Fruit fly (Drosophila melanogaster) Kc167 (cell line): ENCODE results near the gene CG9018.

Source experiments
- Sin3A ChIP-seq: fragments of >200 bp; optimal IDR thresholded peaks from 2 replicates; lab custom pipeline; 2018; ENCODE audit warnings: missing external identifiers
- ttk ChIP-seq: sonication (Bioruptor generic); optimal IDR thresholded peaks from 2 replicates; lab custom pipeline; 2017; ENCODE audit warnings: missing external identifiers

DNA sequence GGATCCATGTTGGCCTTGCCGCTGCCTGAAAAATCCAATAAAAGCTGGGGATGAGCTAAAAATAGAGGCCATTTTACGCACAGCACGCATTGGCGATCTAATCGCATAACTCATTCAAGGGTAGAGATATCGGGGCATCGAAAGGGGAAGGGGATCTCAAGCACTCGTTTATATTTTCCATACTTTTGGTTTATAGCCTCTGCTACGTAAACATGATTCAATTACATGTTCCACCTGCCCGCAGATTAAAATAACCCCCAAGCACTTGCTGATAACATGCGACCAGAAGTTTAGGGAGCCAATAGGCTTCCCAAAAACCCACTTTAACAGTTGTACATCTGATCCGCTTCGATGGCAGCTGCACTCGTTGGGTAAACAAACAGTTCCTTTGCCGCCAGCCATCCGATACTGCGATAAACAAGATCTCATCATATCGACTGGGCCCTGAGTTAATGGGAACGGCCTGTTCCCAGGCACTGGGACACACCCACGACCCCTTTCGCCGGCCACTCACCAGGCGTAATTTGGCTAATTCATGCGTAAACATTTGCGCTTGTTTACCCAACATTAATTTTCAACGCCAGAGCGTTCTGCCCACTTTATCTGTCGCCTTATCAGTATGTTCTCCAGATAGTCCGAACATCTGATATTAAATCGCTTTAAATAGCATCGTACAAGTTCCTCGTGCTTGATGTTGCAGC is 17.2 kb upstream of the CG9018 start:
- TF ChIP-seq Sin3A (lab: Kevin White, UChicago) (no peak), ttk (lab: Kevin White, UChicago) (no peak)
